Worm (Caenorhabditis elegans) whole organism, mixed stage, embryonic: ENCODE results near the gene B0034.1.

ENCODE experiments used
- M03D4.4 ChIP-seq: sonication (generic microtip); optimal IDR thresholded peaks from 2 replicates; lab custom pipeline; 2017; ENCODE audit warnings: mild to moderate bottlenecking, missing genetic modification characterization, missing compliant biosample characterization
- bed-3 ChIP-seq: fragments of 200-800 bp; sonication (Bioruptor generic); optimal IDR thresholded peaks from 3 replicates; lab custom pipeline; 2018; ENCODE audit warnings: mild to moderate bottlenecking, missing genetic modification characterization, moderate library complexity, missing compliant biosample characterization
- blmp-1 ChIP-seq: fragments of 150-350 bp; optimal IDR thresholded peaks from 2 replicates; lab custom pipeline; 2014; ENCODE audit warnings: missing biosample characterization, missing genetic modification characterization
- ceh-39 ChIP-seq: fragments of 150-350 bp; optimal IDR thresholded peaks from 2 replicates; lab custom pipeline; 2014; ENCODE audit warnings: missing biosample characterization, missing genetic modification characterization
- ceh-43 ChIP-seq: fragments of 200-800 bp; sonication (Bioruptor generic); optimal IDR thresholded peaks from 2 replicates; lab custom pipeline; 2018; ENCODE audit warnings: mild to moderate bottlenecking, missing genetic modification characterization, moderate library complexity, missing compliant biosample characterization
- ces-1 ChIP-seq: fragments of 150-350 bp; optimal IDR thresholded peaks from 2 replicates; lab custom pipeline; 2014; ENCODE audit warnings: missing biosample characterization, missing genetic modification reagents, missing genetic modification characterization
- cnd-1 ChIP-seq: fragments of 200-800 bp; sonication (Bioruptor generic); optimal IDR thresholded peaks from 2 replicates; lab custom pipeline; 2018; ENCODE audit warnings: mild to moderate bottlenecking, missing genetic modification characterization, missing compliant biosample characterization
- drap-1 ChIP-seq: fragments of 200-800 bp; sonication (Bioruptor generic); optimal IDR thresholded peaks from 3 replicates; lab custom pipeline; 2018; ENCODE audit warnings: mild to moderate bottlenecking, missing genetic modification characterization, missing compliant biosample characterization
- elt-1 ChIP-seq: sonication (generic microtip); optimal IDR thresholded peaks from 2 replicates; lab custom pipeline; 2017; ENCODE audit warnings: missing genetic modification characterization, mild to moderate bottlenecking, missing compliant biosample characterization, antibody characterized with exemption, moderate library complexity, borderline replicate concordance; ENCODE audit not compliant: insufficient read depth
- elt-3 ChIP-seq: fragments of 150-350 bp; optimal IDR thresholded peaks from 2 replicates; lab custom pipeline; 2014; ENCODE audit warnings: missing biosample characterization, missing genetic modification characterization
- flh-1 ChIP-seq: fragments of 200-800 bp; sonication (Bioruptor generic); optimal IDR thresholded peaks from 2 replicates; lab custom pipeline; 2018; ENCODE audit warnings: mild to moderate bottlenecking, missing genetic modification characterization, moderate library complexity, missing compliant biosample characterization
- ham-2 ChIP-seq: fragments of 200-800 bp; sonication (Bioruptor generic); optimal IDR thresholded peaks from 2 replicates; lab custom pipeline; 2018; ENCODE audit warnings: mild to moderate bottlenecking, missing genetic modification characterization, missing compliant biosample characterization
- lin-13 ChIP-seq: fragments of 150-350 bp; optimal IDR thresholded peaks from 2 replicates; lab custom pipeline; 2014; ENCODE audit warnings: missing biosample characterization, missing genetic modification characterization
- lin-32 ChIP-seq: fragments of 200-800 bp; sonication (Bioruptor generic); optimal IDR thresholded peaks from 2 replicates; lab custom pipeline; 2018; ENCODE audit warnings: mild to moderate bottlenecking, missing genetic modification characterization, missing compliant biosample characterization
- lsy-2 ChIP-seq: fragments of 150-350 bp; optimal IDR thresholded peaks from 2 replicates; lab custom pipeline; 2014; ENCODE audit warnings: missing biosample characterization, missing genetic modification characterization
- mab-5 ChIP-seq: fragments of 150-350 bp; optimal IDR thresholded peaks from 2 replicates; lab custom pipeline; 2014; ENCODE audit warnings: missing biosample characterization, missing genetic modification characterization
- mep-1 ChIP-seq: fragments of 150-350 bp; optimal IDR thresholded peaks from 2 replicates; lab custom pipeline; 2017; ENCODE audit warnings: missing biosample characterization, missing genetic modification reagents, missing genetic modification characterization, inconsistent platforms
- mls-2 ChIP-seq: sonication (generic microtip); optimal IDR thresholded peaks from 2 replicates; lab custom pipeline; 2016; ENCODE audit warnings: mild to moderate bottlenecking, missing genetic modification characterization, moderate library complexity, missing compliant biosample characterization
- nhr-12 ChIP-seq: fragments of 150-350 bp; optimal IDR thresholded peaks from 2 replicates; lab custom pipeline; 2014; ENCODE audit warnings: missing biosample characterization, missing genetic modification characterization
- nhr-2 ChIP-seq: fragments of 150-350 bp; optimal IDR thresholded peaks from 2 replicates; lab custom pipeline; 2014; ENCODE audit warnings: missing biosample characterization, missing genetic modification characterization
- nhr-237 ChIP-seq: fragments of 150-350 bp; optimal IDR thresholded peaks from 2 replicates; lab custom pipeline; 2014; ENCODE audit warnings: missing biosample characterization, missing genetic modification characterization
- nhr-28 ChIP-seq: fragments of 150-350 bp; optimal IDR thresholded peaks from 2 replicates; lab custom pipeline; 2014; ENCODE audit warnings: missing biosample characterization, missing genetic modification characterization
- nhr-76 ChIP-seq: sonication (generic microtip); optimal IDR thresholded peaks from 2 replicates; lab custom pipeline; 2017; ENCODE audit warnings: missing biosample characterization, missing genetic modification characterization
- pha-4 ChIP-seq: fragments of 150-350 bp; optimal IDR thresholded peaks from 2 replicates; lab custom pipeline; 2018; ENCODE audit warnings: missing biosample characterization, missing genetic modification reagents, missing genetic modification characterization
- sem-2 ChIP-seq: fragments of 200-800 bp; sonication (Bioruptor generic); optimal IDR thresholded peaks from 2 replicates; lab custom pipeline; 2018; ENCODE audit warnings: mild to moderate bottlenecking, missing genetic modification characterization, missing compliant biosample characterization
- sptf-1 ChIP-seq: sonication (generic microtip); optimal IDR thresholded peaks from 2 replicates; lab custom pipeline; 2017; ENCODE audit warnings: mild to moderate bottlenecking, missing genetic modification characterization, moderate library complexity, missing compliant biosample characterization
- tbx-8 ChIP-seq: fragments of 200-800 bp; sonication (Bioruptor generic); optimal IDR thresholded peaks from 2 replicates; lab custom pipeline; 2018; ENCODE audit warnings: mild to moderate bottlenecking, missing genetic modification characterization, moderate library complexity, missing compliant biosample characterization
- unc-120 ChIP-seq: sonication (generic microtip); optimal IDR thresholded peaks from 2 replicates; lab custom pipeline; 2017; ENCODE audit warnings: missing genetic modification characterization, missing compliant biosample characterization; ENCODE audit not compliant: poor library complexity, severe bottlenecking
- unc-39 ChIP-seq: fragments of 150-350 bp; optimal IDR thresholded peaks from 2 replicates; lab custom pipeline; 2014; ENCODE audit warnings: missing biosample characterization, missing genetic modification characterization
- zip-8 ChIP-seq: fragments of 150-350 bp; optimal IDR thresholded peaks from 2 replicates; lab custom pipeline; 2014; ENCODE audit warnings: missing biosample characterization, missing genetic modification characterization
- ztf-11 ChIP-seq: fragments of 150-350 bp; optimal IDR thresholded peaks from 2 replicates; lab custom pipeline; 2014; ENCODE audit warnings: missing biosample characterization, missing genetic modification characterization

B0034.1 gene

DNA sequence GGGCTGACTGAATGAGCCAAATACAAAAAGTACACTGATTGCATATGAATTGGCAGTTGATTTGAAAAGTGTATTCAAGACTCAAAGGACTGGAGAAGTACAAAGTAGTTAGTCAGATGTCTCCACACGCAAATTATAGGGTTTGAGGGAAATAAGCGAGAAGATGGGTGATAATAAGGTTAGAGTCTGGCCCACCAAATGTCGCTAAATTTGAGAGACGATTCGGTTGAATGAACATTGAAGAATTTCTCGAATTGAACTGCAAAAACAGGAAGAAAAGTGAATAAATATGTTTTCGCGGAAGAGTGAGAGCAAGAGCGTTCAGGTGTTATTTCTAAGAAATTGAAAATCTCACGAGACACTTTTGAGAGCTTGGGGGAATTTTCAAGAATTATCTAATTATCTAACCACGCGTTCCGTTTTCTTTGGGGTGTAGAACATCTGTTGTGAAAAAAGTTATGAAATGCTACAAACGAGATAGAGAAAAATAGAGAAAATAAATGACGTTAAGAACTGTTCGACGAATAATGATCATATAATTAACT lies 8.5 kb upstream of the B0034.1 start:
- TF ChIP-seq nhr-2 (tag; lab: Kevin White, UChicago) (no peak), ces-1 (GFP tag; lab: Kevin White, UChicago) (peak; percentile 94), ceh-43 (no peak), zip-8 (tag; lab: Kevin White, UChicago) (no peak)
- TF ChIP-seq, all 35 proteins: peak for 1

DNA sequence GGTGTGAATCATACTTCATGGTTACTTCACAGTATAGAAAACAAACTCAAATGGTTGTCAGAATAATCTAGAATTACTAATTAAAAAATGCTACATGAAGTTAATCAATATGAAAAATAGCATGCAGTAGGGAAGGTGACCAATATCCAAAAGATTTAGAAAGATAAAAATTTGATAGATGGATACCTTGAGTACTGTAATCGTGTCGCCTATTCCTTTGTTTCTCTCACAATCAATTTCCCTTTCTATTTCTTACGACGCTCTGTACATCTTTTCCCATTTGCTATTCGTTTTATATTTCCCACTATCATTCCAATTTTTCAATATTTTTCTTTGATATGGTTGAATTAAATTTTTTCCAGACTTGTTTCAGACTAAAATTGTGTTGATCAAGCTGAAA lies 6.8 kb upstream of the B0034.1 start, which contains the start of gene B0034.7:
Gene B0034.7, plus strand, starts transcription at position 301 of the 400 bp plus-strand sequence.
- TF ChIP-seq nhr-28 (tag; lab: Kevin White, UChicago) (no peak), ceh-43 (no peak), lin-32 (no peak), ceh-39 (tag; lab: Kevin White, UChicago) (no peak), cnd-1 (no peak), blmp-1 (tag; lab: Kevin White, UChicago) (no peak), lin-13 (tag; lab: Kevin White, UChicago) (no peak), sem-2 (no peak), M03D4.4 (no peak), pha-4 (tag; lab: Kevin White, UChicago) (no peak), tbx-8 (no peak), ham-2 (no peak), sptf-1 (no peak), flh-1 (no peak), nhr-2 (tag; lab: Kevin White, UChicago) (no peak), ztf-11 (tag; lab: Kevin White, UChicago) (no peak), mls-2 (tag; lab: Kevin White, UChicago) (no peak)
- TF ChIP-seq, all 35 proteins: peak for 0

DNA sequence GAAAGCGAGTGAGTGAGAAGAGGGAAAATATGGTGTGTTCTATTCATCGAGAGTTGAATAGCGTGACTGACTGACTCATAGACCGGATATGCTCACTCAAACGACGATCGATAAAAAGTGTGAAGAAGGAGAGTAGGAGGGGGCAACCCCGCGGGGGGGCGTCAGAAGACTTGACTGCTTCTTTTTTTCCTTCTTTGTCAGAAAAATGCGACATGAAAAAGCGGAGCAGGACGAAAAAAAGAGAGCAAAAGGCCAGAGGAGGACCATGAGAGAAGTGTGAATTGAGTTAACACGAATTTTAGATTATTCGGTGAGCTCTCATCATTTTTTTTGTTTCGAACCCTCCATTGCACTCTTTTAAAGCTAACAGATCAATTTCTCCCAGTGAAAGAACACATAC lies 5.8 kb upstream of the B0034.1 start:
- TF ChIP-seq pha-4 (tag; lab: Kevin White, UChicago): no peak
- TF ChIP-seq ces-1 (GFP tag; lab: Kevin White, UChicago): peak; percentile 19
- TF ChIP-seq lin-32: no peak

DNA sequence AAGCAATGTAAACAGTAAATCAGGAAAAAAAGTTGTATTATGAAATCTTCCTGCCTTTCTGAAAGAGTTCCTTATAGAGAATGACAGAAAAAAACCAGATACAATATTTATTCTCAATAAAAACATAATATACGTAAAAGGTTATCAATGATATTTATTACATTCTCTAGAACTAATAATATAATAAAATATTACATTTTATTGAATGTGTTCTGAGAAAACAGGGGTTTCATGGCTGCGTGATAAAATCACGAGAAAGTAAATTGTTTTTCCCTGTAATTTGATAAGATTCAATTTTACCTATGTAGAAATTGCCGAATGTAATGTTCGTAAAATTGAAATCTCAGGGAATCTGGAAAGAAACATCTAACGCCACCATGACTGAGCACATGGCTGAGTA lies 3.2 kb upstream of the B0034.1 start:
- no peak for TF ChIP-seq ceh-39 (tag; lab: Kevin White, UChicago)
- no peak for TF ChIP-seq nhr-12 (tag; lab: Kevin White, UChicago)
- no peak for TF ChIP-seq mab-5 (tag; lab: Kevin White, UChicago)
- no peak for TF ChIP-seq unc-120 (tag; lab: Kevin White, UChicago)
- TF ChIP-seq ces-1 (GFP tag; lab: Kevin White, UChicago): no peak
- TF ChIP-seq drap-1 (GFP tag; lab: Kevin White, UChicago): no peak

DNA sequence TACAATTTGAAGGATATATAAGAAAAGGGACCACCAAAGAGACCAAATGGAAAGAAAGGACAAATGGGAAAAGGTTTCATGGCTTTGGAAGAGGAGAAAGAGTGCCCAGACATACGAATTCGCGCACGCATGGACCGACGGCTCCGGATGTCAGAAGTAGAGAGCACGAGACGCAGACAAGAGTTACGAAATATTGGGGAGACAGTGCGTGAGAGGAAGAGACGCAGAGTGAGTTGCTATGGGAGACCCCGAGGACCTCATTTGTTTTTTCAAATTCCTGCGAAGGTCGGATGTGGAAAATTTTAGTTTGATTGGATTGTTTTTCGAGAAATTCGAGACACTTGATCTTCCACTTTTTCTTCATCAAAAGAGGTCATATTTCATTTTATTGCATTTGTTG lies 1.5 kb upstream of the B0034.1 start:
- TF ChIP-seq ces-1 (GFP tag; lab: Kevin White, UChicago): peak; percentile 66
- TF ChIP-seq M03D4.4: no peak
- peak; percentile 27 for TF ChIP-seq mep-1 (tag; lab: Kevin White, UChicago)

DNA sequence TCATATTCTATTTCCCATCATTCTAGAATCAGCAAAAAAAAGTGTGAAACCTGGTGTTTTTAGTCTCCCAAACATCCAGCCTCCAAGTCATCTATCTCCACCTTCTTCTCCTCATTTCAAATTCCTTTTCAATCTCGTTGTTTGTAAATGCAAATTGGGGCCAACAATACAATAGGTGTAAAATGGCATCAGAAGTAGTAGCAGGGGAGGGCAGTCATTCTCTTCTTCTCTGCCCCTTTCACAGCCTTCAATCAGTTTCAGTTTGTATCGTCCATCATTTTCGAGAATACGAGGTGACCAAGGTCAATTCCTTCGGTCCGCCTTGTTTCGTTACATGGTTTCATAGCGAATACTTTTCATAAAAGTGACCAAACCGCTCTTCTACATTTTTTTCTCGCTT lies 1.2 kb downstream of the B0034.1 start, which contains the start of gene B0034.4:
Gene B0034.4, minus strand, starts transcription at position 229 of the 400 bp plus-strand sequence.
- TF ChIP-seq tbx-8: no peak
- TF ChIP-seq nhr-2 (tag; lab: Kevin White, UChicago): no peak
- no peak for TF ChIP-seq bed-3
- TF ChIP-seq nhr-76: no peak
- no peak for TF ChIP-seq mab-5 (tag; lab: Kevin White, UChicago)
- TF ChIP-seq blmp-1 (tag; lab: Kevin White, UChicago): no peak
- no peak for TF ChIP-seq drap-1 (GFP tag; lab: Kevin White, UChicago)
- TF ChIP-seq ceh-43: no peak
- TF ChIP-seq zip-8 (tag; lab: Kevin White, UChicago): no peak
- no peak for TF ChIP-seq ces-1 (GFP tag; lab: Kevin White, UChicago)
- TF ChIP-seq cnd-1: no peak
- no peak for TF ChIP-seq lin-32
- TF ChIP-seq sem-2: no peak
- no peak for TF ChIP-seq mls-2 (tag; lab: Kevin White, UChicago)
- TF ChIP-seq mep-1 (tag; lab: Kevin White, UChicago): no peak

DNA sequence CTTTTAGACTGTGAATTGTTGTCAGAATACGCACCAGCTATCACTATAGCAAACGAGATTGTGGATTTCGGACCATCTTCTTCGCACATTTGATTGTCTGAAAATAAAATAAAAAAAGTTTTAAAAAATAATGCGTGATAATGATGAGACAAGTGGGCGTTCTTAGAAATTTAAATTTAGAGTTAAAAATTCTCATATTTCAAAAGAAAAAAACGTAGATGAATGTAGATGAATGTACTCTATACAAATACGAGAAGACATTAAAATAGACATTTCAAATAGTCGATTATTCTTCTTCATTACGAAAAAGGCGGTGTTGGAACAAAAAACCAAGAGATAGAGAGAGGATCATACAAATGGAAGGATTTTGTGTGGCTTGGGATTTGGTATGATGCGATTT lies 6.7 kb downstream of the B0034.1 start, which contains the start of gene B0034.5:
Gene B0034.5, minus strand, starts transcription at position 101 of the 400 bp plus-strand sequence.
- TF ChIP-seq elt-3 (no peak), ztf-11 (tag; lab: Kevin White, UChicago) (no peak), lsy-2 (no peak), zip-8 (tag; lab: Kevin White, UChicago) (no peak), bed-3 (no peak), nhr-237 (tag; lab: Kevin White, UChicago) (no peak), lin-32 (no peak), sptf-1 (no peak), M03D4.4 (no peak), pha-4 (tag; lab: Kevin White, UChicago) (no peak), mls-2 (tag; lab: Kevin White, UChicago) (no peak), nhr-12 (tag; lab: Kevin White, UChicago) (no peak), drap-1 (GFP tag; lab: Kevin White, UChicago) (no peak), elt-1 (tag; lab: Kevin White, UChicago) (no peak), unc-39 (no peak), ham-2 (no peak), mab-5 (tag; lab: Kevin White, UChicago) (no peak)
